Worm (Caenorhabditis elegans) whole organism, L1 larva: ENCODE data around the gene ZK596.3.

Experiments
- aha-1 ChIP-seq: fragments of 150-350 bp; optimal IDR thresholded peaks from 2 replicates; lab custom pipeline; 2014; ENCODE audit warnings: missing biosample characterization, missing genetic modification characterization
- alr-1 ChIP-seq: fragments of 200-800 bp; sonication (Bioruptor generic); optimal IDR thresholded peaks from 2 replicates; lab custom pipeline; 2018; ENCODE audit warnings: borderline replicate concordance, mild to moderate bottlenecking, missing genetic modification characterization, missing compliant biosample characterization
- ama-1 ChIP-seq: fragments of 150-350 bp; optimal IDR thresholded peaks from 2 replicates; lab custom pipeline; 2014
- elt-2 ChIP-seq: sonication (generic microtip); optimal IDR thresholded peaks from 2 replicates; lab custom pipeline; 2016; ENCODE audit warnings: missing genetic modification characterization, mild to moderate bottlenecking, inconsistent platforms, missing compliant biosample characterization, missing genetic modification reagents
- fkh-10 ChIP-seq: sonication (generic microtip); optimal IDR thresholded peaks from 2 replicates; lab custom pipeline; 2017; ENCODE audit warnings: missing biosample characterization, missing genetic modification reagents, missing genetic modification characterization
- lin-39 ChIP-seq: fragments of 150-350 bp; optimal IDR thresholded peaks from 2 replicates; lab custom pipeline; 2014; ENCODE audit warnings: missing biosample characterization, missing genetic modification reagents, missing genetic modification characterization
- tbx-2 ChIP-seq: sonication (generic microtip); optimal IDR thresholded peaks from 2 replicates; lab custom pipeline; 2016; ENCODE audit warnings: missing genetic modification characterization, missing compliant biosample characterization

- TF ChIP-seq tbx-2 (tag; lab: Kevin White, UChicago): no peak
- TF ChIP-seq fkh-10: no peak
- no peak for TF ChIP-seq lin-39 (tag; lab: Kevin White, UChicago)
- TF ChIP-seq alr-1 (tag; lab: Kevin White, UChicago): no peak
- no peak for TF ChIP-seq elt-2 (tag; lab: Kevin White, UChicago)
- TF ChIP-seq ama-1: no peak
- no peak for TF ChIP-seq aha-1
Measured at ce11 chrIV:10894255-10894654, 9.9 kb downstream of the ZK596.3 start, which contains the start of gene srlf-14.
